Worm (Caenorhabditis elegans) whole organism, L3 larva: ENCODE data around the gene R10E9.2.

Source experiments
- R02D3.7 ChIP-seq: fragments of 150-350 bp; optimal IDR thresholded peaks from 2 replicates; lab custom pipeline; 2014; ENCODE audit warnings: missing biosample characterization, missing genetic modification characterization
- ZK546.5 ChIP-seq: sonication (generic microtip); optimal IDR thresholded peaks from 2 replicates; lab custom pipeline; 2017; ENCODE audit warnings: missing biosample characterization, missing genetic modification characterization
- ceh-28 ChIP-seq: fragments of 150-350 bp; optimal IDR thresholded peaks from 2 replicates; lab custom pipeline; 2014; ENCODE audit warnings: missing biosample characterization, missing genetic modification reagents, missing genetic modification characterization
- ceh-9 ChIP-seq: sonication (generic microtip); optimal IDR thresholded peaks from 2 replicates; lab custom pipeline; 2018; ENCODE audit warnings: missing biosample characterization, missing genetic modification characterization
- egl-27 ChIP-seq: sonication (generic microtip); optimal IDR thresholded peaks from 4 replicates; lab custom pipeline; 2017; ENCODE audit warnings: missing biosample characterization, missing genetic modification reagents, missing genetic modification characterization
- elt-1 ChIP-seq: fragments of 150-350 bp; optimal IDR thresholded peaks from 2 replicates; lab custom pipeline; 2014; ENCODE audit warnings: missing biosample characterization, missing genetic modification characterization
- eor-1 ChIP-seq, 2 experiments: fragments of 150-350 bp; optimal IDR thresholded peaks; 2 replicates each; lab custom pipeline; 2014 to 2018; ENCODE audit warnings: missing biosample characterization in 2 of 2, missing genetic modification characterization in 2 of 2
- fkh-10 ChIP-seq: sonication (generic microtip); optimal IDR thresholded peaks from 2 replicates; lab custom pipeline; 2017; ENCODE audit warnings: missing biosample characterization, missing genetic modification reagents, missing genetic modification characterization
- fos-1 ChIP-seq: fragments of 150-350 bp; optimal IDR thresholded peaks from 2 replicates; lab custom pipeline; 2014; ENCODE audit warnings: missing biosample characterization, missing genetic modification characterization
- hmg-11 ChIP-seq: sonication (generic microtip); optimal IDR thresholded peaks from 2 replicates; lab custom pipeline; 2016; ENCODE audit warnings: missing genetic modification characterization, missing compliant biosample characterization
- lin-39 ChIP-seq: fragments of 150-350 bp; optimal IDR thresholded peaks from 2 replicates; lab custom pipeline; 2018; ENCODE audit warnings: missing biosample characterization, missing genetic modification reagents, missing genetic modification characterization
- mdl-1 ChIP-seq: fragments of 150-350 bp; optimal IDR thresholded peaks from 2 replicates; lab custom pipeline; 2014; ENCODE audit warnings: missing biosample characterization, missing genetic modification characterization
- mml-1 ChIP-seq: fragments of 150-350 bp; sonication (generic microtip); optimal IDR thresholded peaks from 3 replicates; lab custom pipeline; 2014; ENCODE audit warnings: missing biosample characterization, missing genetic modification characterization
- nfya-1 ChIP-seq: sonication (generic microtip); optimal IDR thresholded peaks from 2 replicates; lab custom pipeline; 2017; ENCODE audit warnings: missing genetic modification characterization, mild to moderate bottlenecking, missing compliant biosample characterization, antibody characterized with exemption, moderate library complexity; ENCODE audit not compliant: insufficient read depth
- nhr-28 ChIP-seq: fragments of 150-350 bp; optimal IDR thresholded peaks from 2 replicates; lab custom pipeline; 2014; ENCODE audit warnings: missing biosample characterization, missing genetic modification characterization
- nhr-77 ChIP-seq: fragments of 150-350 bp; optimal IDR thresholded peaks from 2 replicates; lab custom pipeline; 2014; ENCODE audit warnings: missing biosample characterization, missing genetic modification characterization
- pha-4 ChIP-seq: fragments of 150-350 bp; optimal IDR thresholded peaks from 2 replicates; lab custom pipeline; 2014; ENCODE audit warnings: missing biosample characterization, missing genetic modification reagents, missing genetic modification characterization
- pqm-1 ChIP-seq: fragments of 150-350 bp; optimal IDR thresholded peaks from 2 replicates; lab custom pipeline; 2017; ENCODE audit warnings: missing biosample characterization, missing genetic modification characterization, inconsistent platforms
- sea-2 ChIP-seq: fragments of 150-350 bp; sonication (generic microtip); optimal IDR thresholded peaks from 4 replicates; lab custom pipeline; 2014; ENCODE audit warnings: missing biosample characterization, missing genetic modification reagents, missing genetic modification characterization
- skn-1 ChIP-seq: fragments of 150-350 bp; optimal IDR thresholded peaks from 2 replicates; lab custom pipeline; 2014; ENCODE audit warnings: missing biosample characterization, missing genetic modification characterization
- tbx-2 ChIP-seq: sonication (generic microtip); optimal IDR thresholded peaks from 2 replicates; lab custom pipeline; 2016; ENCODE audit warnings: mild to moderate bottlenecking, missing genetic modification characterization, missing compliant biosample characterization
- unc-39 ChIP-seq: sonication (generic microtip); optimal IDR thresholded peaks from 4 replicates; lab custom pipeline; 2017; ENCODE audit warnings: missing biosample characterization, missing genetic modification characterization
- unc-62 ChIP-seq: fragments of 150-350 bp; sonication (generic microtip); optimal IDR thresholded peaks from 4 replicates; lab custom pipeline; 2014; ENCODE audit warnings: missing biosample characterization, missing genetic modification reagents, missing genetic modification characterization
- ztf-11 ChIP-seq: fragments of 150-350 bp; optimal IDR thresholded peaks from 2 replicates; lab custom pipeline; 2014; ENCODE audit warnings: missing biosample characterization, missing genetic modification characterization
- ztf-4 ChIP-seq: fragments of 150-350 bp; optimal IDR thresholded peaks from 2 replicates; lab custom pipeline; 2014; ENCODE audit warnings: missing biosample characterization, missing genetic modification characterization

Gene R10E9.2

ce11 chrIII:3916624-3917023 is 47.5 kb downstream of the R10E9.2 start, which contains the start of gene ccdc-47 (continued):
- peak; percentile 26 for TF ChIP-seq skn-1
- peak; percentile 74 for TF ChIP-seq nfya-1 (tag; lab: Kevin White, UChicago)
- no peak for TF ChIP-seq nhr-77
- no peak for TF ChIP-seq ztf-11 (tag; lab: Kevin White, UChicago)
- no peak for TF ChIP-seq pqm-1 (tag; lab: Kevin White, UChicago)
- TF ChIP-seq hmg-11 (tag; lab: Kevin White, UChicago), result peak; percentile 83
- TF ChIP-seq ZK546.5 (tag; lab: Kevin White, UChicago), result no peak
- no peak for TF ChIP-seq mml-1 (tag; lab: Kevin White, UChicago)
- TF ChIP-seq fkh-10 (GFP tag; lab: Kevin White, UChicago), result no peak
- no peak for TF ChIP-seq tbx-2 (tag; lab: Kevin White, UChicago)
- TF ChIP-seq, all 47 proteins: peak for 12

ce11 chrIII:3915705-3916104 is 48.4 kb downstream of the R10E9.2 start:
- TF ChIP-seq ceh-28 (tag; lab: Kevin White, UChicago) (no peak), mdl-1 (no peak), unc-39 (tag; lab: Kevin White, UChicago) (no peak), elt-1 (tag; lab: Kevin White, UChicago) (no peak), hmg-11 (tag; lab: Kevin White, UChicago) (peak; percentile 20), ceh-9 (no peak), unc-62 (GFP tag; lab: Kevin White, UChicago) (no peak)
- TF ChIP-seq, all 47 proteins: peak for 1

ce11 chrIII:3914836-3915235 is 49.3 kb downstream of the R10E9.2 start:
- TF ChIP-seq R02D3.7 (tag; lab: Kevin White, UChicago), result no peak
- TF ChIP-seq pqm-1 (tag; lab: Kevin White, UChicago), result no peak
- no peak for TF ChIP-seq ztf-4 (tag; lab: Kevin White, UChicago)
- TF ChIP-seq lin-39 (tag; lab: Kevin White, UChicago), result peak; percentile 3
- TF ChIP-seq elt-1 (tag; lab: Kevin White, UChicago), result no peak
- no peak for TF ChIP-seq pha-4 (tag; lab: Kevin White, UChicago)
- TF ChIP-seq egl-27 (tag; lab: Kevin White, UChicago), result no peak
- TF ChIP-seq nfya-1 (tag; lab: Kevin White, UChicago), result no peak

ce11 chrIII:3914049-3914448 is 50.1 kb downstream of the R10E9.2 start, which contains the start of gene pat-3:
TSS of gene pat-3 (minus strand) at chrIII:3914149.
- TF ChIP-seq fos-1 (tag; lab: Kevin White, UChicago) (no peak), ceh-28 (tag; lab: Kevin White, UChicago) (no peak), nhr-28 (tag; lab: Kevin White, UChicago) (no peak), egl-27 (tag; lab: Kevin White, UChicago) (no peak), sea-2 (GFP tag; lab: Kevin White, UChicago) (no peak), eor-1 (tag; optimal IDR thresholded peaks at IDR 0.05; lab: Kevin White, UChicago) (no peak), unc-39 (tag; lab: Kevin White, UChicago) (no peak), ztf-4 (tag; lab: Kevin White, UChicago) (no peak)
- TF ChIP-seq, all 47 proteins: peak for 0
